Worm (Caenorhabditis elegans) whole organism, L2 larva: Measurements from ENCODE around the gene C06E2.1.

Experiments
- C34F6.9 ChIP-seq: fragments of 150-350 bp; optimal IDR thresholded peaks from 2 replicates; lab custom pipeline; 2014; ENCODE audit warnings: missing biosample characterization, missing genetic modification characterization
- F13H6.1 ChIP-seq: sonication (generic microtip); optimal IDR thresholded peaks from 2 replicates; lab custom pipeline; 2016; ENCODE audit warnings: missing genetic modification characterization, missing compliant biosample characterization
- R02D3.7 ChIP-seq: fragments of 150-350 bp; optimal IDR thresholded peaks from 2 replicates; lab custom pipeline; 2014; ENCODE audit warnings: missing biosample characterization, missing genetic modification characterization
- Y55F3AM.14 ChIP-seq: fragments of 200-800 bp; sonication (Bioruptor generic); optimal IDR thresholded peaks from 2 replicates; lab custom pipeline; 2018; ENCODE audit warnings: mild to moderate bottlenecking, missing genetic modification characterization, missing compliant biosample characterization
- ZK546.5 ChIP-seq: sonication (generic microtip); optimal IDR thresholded peaks from 2 replicates; lab custom pipeline; 2017; ENCODE audit warnings: missing biosample characterization, missing genetic modification characterization
- alr-1 ChIP-seq: fragments of 150-350 bp; optimal IDR thresholded peaks from 2 replicates; lab custom pipeline; 2014; ENCODE audit warnings: missing biosample characterization, missing genetic modification characterization
- aly-2 ChIP-seq: fragments of 150-350 bp; optimal IDR thresholded peaks from 2 replicates; lab custom pipeline; 2014; ENCODE audit warnings: missing biosample characterization, missing genetic modification characterization
- ama-1 ChIP-seq: fragments of 150-350 bp; optimal IDR thresholded peaks from 2 replicates; lab custom pipeline; 2018; ENCODE audit warnings: inconsistent platforms
- blmp-1 ChIP-seq: sonication (generic microtip); optimal IDR thresholded peaks from 2 replicates; lab custom pipeline; 2017; ENCODE audit warnings: missing genetic modification characterization, mild to moderate bottlenecking, missing compliant biosample characterization, antibody characterized with exemption, moderate library complexity; ENCODE audit not compliant: insufficient read depth
- ceh-16 ChIP-seq: fragments of 150-350 bp; optimal IDR thresholded peaks from 2 replicates; lab custom pipeline; 2014; ENCODE audit warnings: missing biosample characterization, missing genetic modification characterization
- crh-2 ChIP-seq: sonication (generic microtip); optimal IDR thresholded peaks from 2 replicates; lab custom pipeline; 2017; ENCODE audit warnings: missing biosample characterization, missing genetic modification characterization
- dmd-4 ChIP-seq: sonication (generic microtip); optimal IDR thresholded peaks from 2 replicates; lab custom pipeline; 2017; ENCODE audit warnings: missing biosample characterization, missing genetic modification characterization
- egl-27 ChIP-seq: sonication (generic microtip); optimal IDR thresholded peaks from 3 replicates; lab custom pipeline; 2017; ENCODE audit warnings: missing biosample characterization, missing genetic modification reagents, missing genetic modification characterization
- elt-1 ChIP-seq: fragments of 150-350 bp; optimal IDR thresholded peaks from 2 replicates; lab custom pipeline; 2014; ENCODE audit warnings: missing biosample characterization, missing genetic modification characterization
- elt-3 ChIP-seq: sonication (generic microtip); optimal IDR thresholded peaks from 2 replicates; lab custom pipeline; 2017; ENCODE audit warnings: missing biosample characterization, missing genetic modification characterization
- fos-1 ChIP-seq: fragments of 150-350 bp; optimal IDR thresholded peaks from 2 replicates; lab custom pipeline; 2014; ENCODE audit warnings: missing biosample characterization, missing genetic modification characterization
- gmeb-1 ChIP-seq: fragments of 150-350 bp; optimal IDR thresholded peaks from 2 replicates; lab custom pipeline; 2014; ENCODE audit warnings: missing biosample characterization, missing genetic modification characterization
- lin-11 ChIP-seq: fragments of 150-350 bp; sonication (generic microtip); optimal IDR thresholded peaks from 2 replicates; lab custom pipeline; 2014; ENCODE audit warnings: missing biosample characterization, missing genetic modification characterization, inconsistent platforms, mixed read lengths
- lin-13 ChIP-seq: fragments of 150-350 bp; optimal IDR thresholded peaks from 2 replicates; lab custom pipeline; 2014; ENCODE audit warnings: missing biosample characterization, missing genetic modification reagents, missing genetic modification characterization
- lsy-2 ChIP-seq, 2 experiments: fragments of 150-350 bp in 1 of 2; sonication (generic microtip) in 1 of 2; optimal IDR thresholded peaks; 2 replicates each; lab custom pipeline; 2014 to 2017; ENCODE audit warnings: missing biosample characterization in 2 of 2, missing genetic modification characterization in 2 of 2
- mab-5 ChIP-seq: fragments of 150-350 bp; optimal IDR thresholded peaks from 2 replicates; lab custom pipeline; 2014; ENCODE audit warnings: missing biosample characterization, missing genetic modification characterization
- mbf-1 ChIP-seq: sonication (generic microtip); optimal IDR thresholded peaks from 2 replicates; lab custom pipeline; 2017; ENCODE audit warnings: missing biosample characterization, missing genetic modification characterization
- mdl-1 ChIP-seq, 2 experiments: fragments of 150-350 bp in 1 of 2; sonication (generic microtip) in 1 of 2; optimal IDR thresholded peaks; 2 replicates each; lab custom pipeline; 2017; ENCODE audit warnings: missing biosample characterization in 2 of 2, missing genetic modification characterization in 2 of 2
- nhr-10 ChIP-seq: sonication (generic microtip); optimal IDR thresholded peaks from 2 replicates; lab custom pipeline; 2017; ENCODE audit warnings: missing biosample characterization, missing genetic modification characterization
- nhr-11 ChIP-seq: fragments of 150-350 bp; optimal IDR thresholded peaks from 2 replicates; lab custom pipeline; 2014; ENCODE audit warnings: missing biosample characterization, missing genetic modification characterization
- nhr-12 ChIP-seq: fragments of 150-350 bp; optimal IDR thresholded peaks from 2 replicates; lab custom pipeline; 2014; ENCODE audit warnings: missing biosample characterization, missing genetic modification characterization
- nhr-129 ChIP-seq: fragments of 150-350 bp; optimal IDR thresholded peaks from 2 replicates; lab custom pipeline; 2014; ENCODE audit warnings: missing biosample characterization, missing genetic modification characterization
- nhr-21 ChIP-seq: fragments of 150-350 bp; optimal IDR thresholded peaks from 2 replicates; lab custom pipeline; 2014; ENCODE audit warnings: missing biosample characterization, missing genetic modification characterization
- nhr-23 ChIP-seq: fragments of 150-350 bp; optimal IDR thresholded peaks from 2 replicates; lab custom pipeline; 2014; ENCODE audit warnings: missing biosample characterization, missing genetic modification reagents, missing genetic modification characterization
- nhr-237 ChIP-seq: fragments of 150-350 bp; optimal IDR thresholded peaks from 2 replicates; lab custom pipeline; 2014; ENCODE audit warnings: missing biosample characterization, missing genetic modification characterization
- nhr-25 ChIP-seq: fragments of 150-350 bp; sonication (generic microtip); optimal IDR thresholded peaks from 3 replicates; lab custom pipeline; 2014; ENCODE audit warnings: missing biosample characterization, missing genetic modification characterization
- nhr-77 ChIP-seq: fragments of 150-350 bp; optimal IDR thresholded peaks from 2 replicates; lab custom pipeline; 2014; ENCODE audit warnings: missing biosample characterization, missing genetic modification characterization
- sem-4 ChIP-seq: fragments of 150-350 bp; optimal IDR thresholded peaks from 2 replicates; lab custom pipeline; 2014; ENCODE audit warnings: missing biosample characterization, missing genetic modification reagents, missing genetic modification characterization
- skn-1 ChIP-seq: sonication (generic microtip); optimal IDR thresholded peaks from 2 replicates; lab custom pipeline; 2017; ENCODE audit warnings: missing biosample characterization, missing genetic modification characterization
- sma-3 ChIP-seq: sonication (generic microtip); optimal IDR thresholded peaks from 2 replicates; lab custom pipeline; 2016; ENCODE audit warnings: missing genetic modification reagents, missing genetic modification characterization, missing compliant biosample characterization
- sma-9 ChIP-seq, 2 experiments: fragments of 150-350 bp in 1 of 2; sonication (generic microtip) in 1 of 2; optimal IDR thresholded peaks; 2 replicates each; lab custom pipeline; 2014 to 2016; ENCODE audit warnings: missing genetic modification characterization in 2 of 2, mild to moderate bottlenecking in 1 of 2, missing biosample characterization in 1 of 2, missing compliant biosample characterization in 1 of 2, missing genetic modification reagents in 1 of 2, moderate library complexity in 1 of 2
- snpc-4 ChIP-seq: fragments of 150-350 bp; optimal IDR thresholded peaks from 2 replicates; lab custom pipeline; 2014; ENCODE audit warnings: missing biosample characterization, missing genetic modification characterization
- unc-55 ChIP-seq: fragments of 150-350 bp; sonication (generic microtip); optimal IDR thresholded peaks from 3 replicates; lab custom pipeline; 2014; ENCODE audit warnings: missing biosample characterization, missing genetic modification reagents, missing genetic modification characterization
- unc-62 ChIP-seq: fragments of 150-350 bp; optimal IDR thresholded peaks from 2 replicates; lab custom pipeline; 2014; ENCODE audit warnings: missing biosample characterization, missing genetic modification reagents, missing genetic modification characterization
- zag-1 ChIP-seq: fragments of 150-350 bp; optimal IDR thresholded peaks from 2 replicates; lab custom pipeline; 2014; ENCODE audit warnings: missing biosample characterization, missing genetic modification characterization
- ztf-1 ChIP-seq: fragments of 200-800 bp; sonication (Bioruptor generic); conservative IDR thresholded peaks from 2 replicates; pipeline ENCODE4 v1.3.6; 2022; ENCODE audit warnings: missing genetic modification characterization, missing compliant biosample characterization
- ztf-11 ChIP-seq: sonication (generic microtip); optimal IDR thresholded peaks from 2 replicates; lab custom pipeline; 2017; ENCODE audit warnings: missing biosample characterization, missing genetic modification characterization
- ztf-4 ChIP-seq: fragments of 150-350 bp; optimal IDR thresholded peaks from 2 replicates; lab custom pipeline; 2014; ENCODE audit warnings: missing biosample characterization, missing genetic modification characterization

C06E2.1 gene

DNA sequence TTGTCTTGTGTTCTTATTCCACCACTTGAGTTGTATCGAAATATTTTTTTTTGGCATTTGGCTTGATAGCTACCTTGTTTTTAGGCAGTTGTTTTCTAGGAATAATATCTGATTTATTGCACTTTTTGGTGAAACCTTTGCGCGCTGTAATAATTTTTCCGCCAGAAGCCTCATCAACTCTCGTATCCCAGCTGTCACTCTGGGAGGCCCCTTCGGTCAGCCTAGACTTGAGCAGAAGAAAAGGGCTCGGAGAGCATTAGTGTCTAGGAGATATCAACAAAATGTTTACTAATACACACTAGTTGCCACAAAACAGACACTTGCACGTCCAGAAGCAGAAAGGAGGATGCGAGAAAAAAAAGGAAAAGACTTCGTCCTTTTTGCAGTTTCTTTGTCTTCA lies 14.2 kb upstream of the C06E2.1 start:
- TF ChIP-seq unc-55 (peak; percentile 26), nhr-11 (tag; lab: Kevin White, UChicago) (no peak), egl-27 (tag; lab: Kevin White, UChicago) (no peak)

ce11 chrX:8882162-8882561 lies 7.5 kb upstream of the C06E2.1 start:
- TF ChIP-seq nhr-25 (tag; lab: Kevin White, UChicago) (peak; percentile 59), blmp-1 (tag; lab: Kevin White, UChicago) (peak; percentile 87), nhr-23 (tag; lab: Kevin White, UChicago) (no peak)

ce11 chrX:8879349-8879748 lies 4.7 kb upstream of the C06E2.1 start, which contains the start of gene C06E2.2:
Gene C06E2.2, plus strand, starts transcription at chrX:8879649.
- no peak for TF ChIP-seq Y55F3AM.14
- TF ChIP-seq ama-1 (lab: Kevin White, UChicago): no peak
- no peak for TF ChIP-seq nhr-23 (tag; lab: Kevin White, UChicago)
- TF ChIP-seq fos-1 (tag; lab: Kevin White, UChicago): no peak
- no peak for TF ChIP-seq nhr-129 (tag; lab: Kevin White, UChicago)
- TF ChIP-seq nhr-21: no peak
- no peak for TF ChIP-seq sma-3 (GFP tag; lab: Kevin White, UChicago)
- TF ChIP-seq mdl-1 (tag; optimal IDR thresholded peaks at IDR 0.05; lab: Kevin White, UChicago): no peak
- TF ChIP-seq R02D3.7 (tag; lab: Kevin White, UChicago): no peak
- no peak for TF ChIP-seq snpc-4 (tag; lab: Kevin White, UChicago)
- TF ChIP-seq unc-55: no peak
- TF ChIP-seq alr-1 (tag; lab: Kevin White, UChicago): no peak
- no peak for TF ChIP-seq lsy-2 (tag; optimal IDR thresholded peaks at IDR 0.05; lab: Kevin White, UChicago)
- no peak for TF ChIP-seq gmeb-1 (tag; lab: Kevin White, UChicago)
- TF ChIP-seq mbf-1 (tag; lab: Kevin White, UChicago): no peak
- no peak for TF ChIP-seq nhr-10 (tag; lab: Kevin White, UChicago)
- TF ChIP-seq nhr-11 (tag; lab: Kevin White, UChicago): no peak
- TF ChIP-seq zag-1 (tag; lab: Kevin White, UChicago): no peak

DNA sequence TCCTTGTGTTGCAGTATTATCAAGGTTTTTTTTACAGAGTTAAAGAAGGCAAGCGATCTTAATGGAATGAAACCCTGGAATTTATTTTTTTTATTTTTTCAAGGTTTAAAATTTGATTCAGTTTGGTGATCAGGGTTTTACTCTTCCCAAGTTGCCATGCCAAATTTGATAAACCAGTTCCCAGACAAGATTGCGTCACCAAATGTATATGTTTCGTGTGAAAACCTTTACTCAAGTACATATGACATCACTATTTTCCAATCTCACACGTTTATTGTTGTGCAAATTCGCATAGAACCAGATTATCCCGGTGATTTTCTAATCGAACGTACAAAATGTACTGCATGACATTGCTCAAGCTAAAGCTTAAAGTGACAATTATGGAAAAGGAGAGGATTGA lies 4.1 kb upstream of the C06E2.1 start:
- TF ChIP-seq Y55F3AM.14 (no peak), ama-1 (lab: Kevin White, UChicago) (no peak), elt-1 (tag; lab: Kevin White, UChicago) (no peak), nhr-11 (tag; lab: Kevin White, UChicago) (no peak), nhr-77 (tag; lab: Kevin White, UChicago) (no peak)

DNA sequence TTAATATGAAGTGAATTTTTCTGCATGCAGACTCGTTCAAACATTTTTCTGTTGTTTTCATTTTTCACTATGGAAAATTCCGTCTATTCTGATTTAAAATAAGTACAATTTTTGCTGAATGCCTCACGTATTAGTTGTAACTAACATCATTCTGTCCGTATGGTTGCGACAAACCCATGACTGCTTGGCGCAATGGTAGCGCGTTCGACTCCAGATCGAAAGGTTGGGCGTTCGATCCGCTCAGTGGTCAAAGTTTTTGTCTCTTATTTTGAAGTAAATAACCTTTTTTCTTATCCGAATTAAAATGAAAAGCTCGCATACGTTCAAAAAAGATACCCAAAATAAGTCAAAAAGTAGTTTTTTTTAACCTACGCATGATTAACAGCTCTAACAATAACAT lies 2.5 kb upstream of the C06E2.1 start:
- no peak for TF ChIP-seq dmd-4 (tag; lab: Kevin White, UChicago)
- no peak for TF ChIP-seq unc-62 (GFP tag; lab: Kevin White, UChicago)
- TF ChIP-seq nhr-10 (tag; lab: Kevin White, UChicago): no peak
- no peak for TF ChIP-seq lin-13 (GFP tag; lab: Kevin White, UChicago)
- no peak for TF ChIP-seq nhr-129 (tag; lab: Kevin White, UChicago)
- peak; percentile 13 for TF ChIP-seq crh-2 (tag; lab: Kevin White, UChicago)
- no peak for TF ChIP-seq C34F6.9 (tag; lab: Kevin White, UChicago)
- no peak for TF ChIP-seq R02D3.7 (tag; lab: Kevin White, UChicago)
- no peak for TF ChIP-seq elt-3 (tag; lab: Kevin White, UChicago)
- no peak for TF ChIP-seq gmeb-1 (tag; lab: Kevin White, UChicago)
- no peak for TF ChIP-seq F13H6.1 (tag; lab: Kevin White, UChicago)
- no peak for TF ChIP-seq nhr-12 (tag; lab: Kevin White, UChicago)
- no peak for TF ChIP-seq ztf-11 (tag; lab: Kevin White, UChicago)
- TF ChIP-seq egl-27 (tag; lab: Kevin White, UChicago): no peak
- TF ChIP-seq nhr-21: no peak
- TF ChIP-seq snpc-4 (tag; lab: Kevin White, UChicago): no peak
- TF ChIP-seq mab-5 (tag; lab: Kevin White, UChicago): no peak
- no peak for TF ChIP-seq unc-55
- TF ChIP-seq aly-2 (tag; lab: Kevin White, UChicago): no peak
- TF ChIP-seq ztf-1 (GFP tag; lab: Robert Waterston, UW): no peak
- no peak for TF ChIP-seq elt-1 (tag; lab: Kevin White, UChicago)
- no peak for TF ChIP-seq lin-11 (tag; lab: Kevin White, UChicago)
- no peak for TF ChIP-seq blmp-1 (tag; lab: Kevin White, UChicago)
- TF ChIP-seq ZK546.5 (tag; lab: Kevin White, UChicago): no peak
- TF ChIP-seq sma-9 (GFP tag; optimal IDR thresholded peaks at IDR 0.05; lab: Kevin White, UChicago): peak; percentile 2
- TF ChIP-seq sma-9 (tag; optimal IDR thresholded peaks at IDR 0.05; lab: Kevin White, UChicago): no peak
- TF ChIP-seq mbf-1 (tag; lab: Kevin White, UChicago): no peak
- peak; percentile 3 for TF ChIP-seq ceh-16
- no peak for TF ChIP-seq skn-1 (tag; lab: Kevin White, UChicago)
- TF ChIP-seq fos-1 (tag; lab: Kevin White, UChicago): no peak
- TF ChIP-seq sem-4 (tag; lab: Kevin White, UChicago): no peak
- TF ChIP-seq ztf-4: no peak
- TF ChIP-seq nhr-23 (tag; lab: Kevin White, UChicago): no peak
- peak; percentile 16 for TF ChIP-seq sma-3 (GFP tag; lab: Kevin White, UChicago)
- TF ChIP-seq nhr-77 (tag; lab: Kevin White, UChicago): no peak
- no peak for TF ChIP-seq nhr-11 (tag; lab: Kevin White, UChicago)
- TF ChIP-seq nhr-237: no peak
